Worm (Caenorhabditis elegans): ENCODE results near the gene F54D12.8.

- TF ChIP-seq hmg-4 (GFP tag; optimal IDR thresholded peaks at IDR 0.05) (no peak), ceh-13 (GFP tag; optimal IDR thresholded peaks at IDR 0.05) (no peak), ama-1 (optimal IDR thresholded peaks at IDR 0.05) (no peak), flt-1 (GFP tag; IDR thresholded peaks at IDR 0.05) (no peak), tra-4 (tag; optimal IDR thresholded peaks at IDR 0.05) (no peak), scrt-1 (GFP tag; IDR thresholded peaks at IDR 0.05) (no peak), aly-1 (tag; optimal IDR thresholded peaks at IDR 0.05) (no peak), hmbx-1 (tag; optimal IDR thresholded peaks at IDR 0.05) (no peak), tbx-37 (GFP tag; conservative IDR thresholded peaks at IDR 0.05) (no peak), ceh-36 (tag; optimal IDR thresholded peaks at IDR 0.05) (no peak), sea-1 (GFP tag; conservative IDR thresholded peaks at IDR 0.05) (no peak), tbx-11 (GFP tag; IDR thresholded peaks at IDR 0.05) (no peak), B0310.2 (tag; optimal IDR thresholded peaks at IDR 0.05) (no peak)
Measured at ce11 chrII:1386478-1386877, 11.4 kb downstream of the F54D12.8 start, which contains the start of gene aat-7.

Data from whole organism, early embryonic.